Worm (Caenorhabditis elegans) whole organism, mixed stage, embryonic: Measurements from ENCODE around the gene F55C5.10.

Experiments
- ces-1 ChIP-seq: fragments of 150-350 bp; optimal IDR thresholded peaks from 2 replicates; lab custom pipeline; 2014; ENCODE audit warnings: missing biosample characterization, missing genetic modification reagents, missing genetic modification characterization
- elt-1 ChIP-seq: sonication (generic microtip); optimal IDR thresholded peaks from 2 replicates; lab custom pipeline; 2017; ENCODE audit warnings: missing genetic modification characterization, mild to moderate bottlenecking, missing compliant biosample characterization, antibody characterized with exemption, moderate library complexity, borderline replicate concordance; ENCODE audit not compliant: insufficient read depth
- lin-13 ChIP-seq: fragments of 150-350 bp; optimal IDR thresholded peaks from 2 replicates; lab custom pipeline; 2014; ENCODE audit warnings: missing biosample characterization, missing genetic modification characterization
- lsy-2 ChIP-seq: fragments of 150-350 bp; optimal IDR thresholded peaks from 2 replicates; lab custom pipeline; 2014; ENCODE audit warnings: missing biosample characterization, missing genetic modification characterization
- mab-5 ChIP-seq: fragments of 150-350 bp; optimal IDR thresholded peaks from 2 replicates; lab custom pipeline; 2014; ENCODE audit warnings: missing biosample characterization, missing genetic modification characterization
- mep-1 ChIP-seq: fragments of 150-350 bp; optimal IDR thresholded peaks from 2 replicates; lab custom pipeline; 2017; ENCODE audit warnings: missing biosample characterization, missing genetic modification reagents, missing genetic modification characterization, inconsistent platforms
- nhr-237 ChIP-seq: fragments of 150-350 bp; optimal IDR thresholded peaks from 2 replicates; lab custom pipeline; 2014; ENCODE audit warnings: missing biosample characterization, missing genetic modification characterization
- pha-4 ChIP-seq: fragments of 150-350 bp; optimal IDR thresholded peaks from 2 replicates; lab custom pipeline; 2018; ENCODE audit warnings: missing biosample characterization, missing genetic modification reagents, missing genetic modification characterization
- snpc-4 ChIP-seq: fragments of 150-350 bp; optimal IDR thresholded peaks from 2 replicates; lab custom pipeline; 2014; ENCODE audit warnings: missing biosample characterization, missing genetic modification characterization
- sptf-1 ChIP-seq: sonication (generic microtip); optimal IDR thresholded peaks from 2 replicates; lab custom pipeline; 2017; ENCODE audit warnings: mild to moderate bottlenecking, missing genetic modification characterization, moderate library complexity, missing compliant biosample characterization
- unc-39 ChIP-seq: fragments of 150-350 bp; optimal IDR thresholded peaks from 2 replicates; lab custom pipeline; 2014; ENCODE audit warnings: missing biosample characterization, missing genetic modification characterization
- unc-62 ChIP-seq: fragments of 150-350 bp; optimal IDR thresholded peaks from 2 replicates; lab custom pipeline; 2014; ENCODE audit warnings: missing biosample characterization, missing genetic modification reagents, missing genetic modification characterization
- ztf-11 ChIP-seq: fragments of 150-350 bp; optimal IDR thresholded peaks from 2 replicates; lab custom pipeline; 2014; ENCODE audit warnings: missing biosample characterization, missing genetic modification characterization

ce11 chrV:12299244-12299766 lies 16.0 kb downstream of the F55C5.10 start:
- TF ChIP-seq snpc-4 (tag; lab: Kevin White, UChicago) (no peak), pha-4 (no peak), mab-5 (no peak), ztf-11 (tag; lab: Kevin White, UChicago) (no peak), sptf-1 (tag; lab: Kevin White, UChicago) (no peak), nhr-237 (tag; lab: Kevin White, UChicago) (no peak), lsy-2 (tag; lab: Kevin White, UChicago) (no peak), unc-62 (GFP tag; lab: Kevin White, UChicago) (no peak), ces-1 (GFP tag; lab: Kevin White, UChicago) (no peak), elt-1 (no peak), unc-39 (tag; lab: Kevin White, UChicago) (no peak), lin-13 (no peak), mep-1 (tag; lab: Kevin White, UChicago) (no peak)
